Worm (Caenorhabditis elegans) whole organism, young adult: Measurements from ENCODE around the gene F44E5.2.

Experiments used
- F23B12.7 ChIP-seq: sonication (generic microtip); optimal IDR thresholded peaks from 2 replicates; lab custom pipeline; 2017; ENCODE audit warnings: missing genetic modification characterization, mild to moderate bottlenecking, missing compliant biosample characterization, antibody characterized with exemption, moderate library complexity; ENCODE audit not compliant: insufficient read depth
- F33H1.4 ChIP-seq: fragments of 200-800 bp; sonication (Bioruptor generic); IDR thresholded peaks from 2 replicates; pipeline ENCODE4 v1.3.6; 2022; ENCODE audit warnings: missing genetic modification reagents, missing genetic modification characterization, missing compliant biosample characterization
- Y67H2A.10 ChIP-seq: fragments of 200-800 bp; sonication (Bioruptor generic); conservative IDR thresholded peaks from 2 replicates; pipeline ENCODE4 v1.3.6; 2022; ENCODE audit warnings: missing genetic modification reagents, missing genetic modification characterization, missing compliant biosample characterization
- aptf-2 ChIP-seq: fragments of 200-800 bp; sonication (Bioruptor generic); conservative IDR thresholded peaks from 2 replicates; pipeline ENCODE4 v1.3.6; 2022; ENCODE audit warnings: missing genetic modification reagents, missing genetic modification characterization, missing compliant biosample characterization
- aptf-3 ChIP-seq: fragments of 200-800 bp; sonication (Bioruptor generic); IDR thresholded peaks from 2 replicates; pipeline ENCODE4 v1.3.6; 2022; ENCODE audit warnings: missing genetic modification characterization, missing compliant biosample characterization
- atf-7 ChIP-seq: sonication (generic microtip); optimal IDR thresholded peaks from 2 replicates; lab custom pipeline; 2017; ENCODE audit warnings: mild to moderate bottlenecking, missing genetic modification characterization, missing compliant biosample characterization
- egl-18 ChIP-seq: fragments of 200-800 bp; sonication (Bioruptor generic); IDR thresholded peaks from 2 replicates; pipeline ENCODE4 v1.3.6; 2022; ENCODE audit warnings: missing genetic modification reagents, missing genetic modification characterization, missing compliant biosample characterization
- hmg-1.2 ChIP-seq: fragments of 200-800 bp; sonication (Bioruptor generic); IDR thresholded peaks from 2 replicates; pipeline ENCODE4 v1.3.6; 2022; ENCODE audit warnings: missing genetic modification reagents, missing genetic modification characterization, missing compliant biosample characterization
- hmg-20 ChIP-seq: fragments of 200-800 bp; sonication (Bioruptor generic); IDR thresholded peaks from 2 replicates; pipeline ENCODE4 v1.3.6; 2022; ENCODE audit warnings: missing genetic modification reagents, missing genetic modification characterization, missing compliant biosample characterization
- lin-35 ChIP-seq, 3 experiments: fragments of 150-350 bp in 2 of 3; sonication (generic microtip) in 1 of 3; optimal IDR thresholded peaks; 2 replicates each; lab custom pipeline; 2014 to 2018; ENCODE audit warnings: missing biosample characterization in 3 of 3, missing genetic modification characterization in 3 of 3, missing genetic modification reagents in 3 of 3
- nhr-80 ChIP-seq: sonication (generic microtip); optimal IDR thresholded peaks from 2 replicates; lab custom pipeline; 2016; ENCODE audit warnings: missing genetic modification characterization, missing compliant biosample characterization
- snpc-3.4 ChIP-seq: sonication (generic microtip); optimal IDR thresholded peaks from 2 replicates; lab custom pipeline; 2017; ENCODE audit warnings: missing genetic modification characterization, mild to moderate bottlenecking, missing compliant biosample characterization, antibody characterized with exemption, moderate library complexity, missing genotype, missing genetic modification reagents
- unc-62 ChIP-seq: fragments of 150-350 bp; optimal IDR thresholded peaks from 2 replicates; lab custom pipeline; 2014; ENCODE audit warnings: missing biosample characterization, missing genetic modification reagents, missing genetic modification characterization

- TF ChIP-seq unc-62 (GFP tag; lab: Kevin White, UChicago): no peak
- no peak for TF ChIP-seq atf-7
- TF ChIP-seq hmg-1.2 (GFP tag; lab: Robert Waterston, UW): no peak
- TF ChIP-seq lin-35 (GFP tag; optimal IDR thresholded peaks at IDR 0.05; lab: Kevin White, UChicago): no peak
- TF ChIP-seq Y67H2A.10 (GFP tag; lab: Robert Waterston, UW): no peak
- TF ChIP-seq hmg-20 (GFP tag; lab: Robert Waterston, UW): no peak
- no peak for TF ChIP-seq aptf-2
- no peak for TF ChIP-seq egl-18 (GFP tag; lab: Robert Waterston, UW)
- no peak for TF ChIP-seq F23B12.7 (tag; lab: Kevin White, UChicago)
- TF ChIP-seq snpc-3.4 (tag; lab: Kevin White, UChicago): no peak
- TF ChIP-seq nhr-80 (tag; lab: Kevin White, UChicago): peak; percentile 68
- TF ChIP-seq F33H1.4: no peak
- no peak for TF ChIP-seq aptf-3 (GFP tag; lab: Robert Waterston, UW)
These were observed 27.4 kb upstream of the F44E5.2 start, which contains the start of gene ctsa-1.2 for ce11 chrII:11739199-11739598.
